Worm (Caenorhabditis elegans) whole organism, L1 larva: ENCODE data around the gene polk-1.

Source experiments
- F16B12.6 ChIP-seq: fragments of 150-350 bp; optimal IDR thresholded peaks from 2 replicates; lab custom pipeline; 2014; ENCODE audit warnings: missing biosample characterization, missing genetic modification characterization
- Y116A8C.19 ChIP-seq: sonication (generic microtip); optimal IDR thresholded peaks from 2 replicates; lab custom pipeline; 2016; ENCODE audit warnings: missing compliant biosample characterization, missing genetic modification characterization, borderline replicate concordance
- alr-1 ChIP-seq: fragments of 200-800 bp; sonication (Bioruptor generic); optimal IDR thresholded peaks from 2 replicates; lab custom pipeline; 2018; ENCODE audit warnings: borderline replicate concordance, mild to moderate bottlenecking, missing genetic modification characterization, missing compliant biosample characterization
- aly-2 ChIP-seq: fragments of 150-350 bp; optimal IDR thresholded peaks from 2 replicates; lab custom pipeline; 2014; ENCODE audit warnings: missing biosample characterization, missing genetic modification characterization
- ama-1 ChIP-seq: fragments of 150-350 bp; optimal IDR thresholded peaks from 2 replicates; lab custom pipeline; 2014
- ceh-63 ChIP-seq: fragments of 200-800 bp; sonication (Bioruptor generic); optimal IDR thresholded peaks from 2 replicates; lab custom pipeline; 2018; ENCODE audit warnings: mild to moderate bottlenecking, missing genetic modification characterization, missing compliant biosample characterization
- ceh-82 ChIP-seq, 3 experiments: fragments of 150-350 bp in 1 of 3; sonication (generic microtip) in 2 of 3; optimal IDR thresholded peaks; 2 replicates each; lab custom pipeline; 2014 to 2017; ENCODE audit warnings: missing biosample characterization in 3 of 3, missing genetic modification characterization in 3 of 3
- ceh-88 ChIP-seq: fragments of 200-800 bp; sonication (Bioruptor generic); IDR thresholded peaks from 2 replicates; pipeline ENCODE4 v1.3.6; 2022; ENCODE audit warnings: missing genetic modification characterization, missing compliant biosample characterization
- ceh-90 ChIP-seq: sonication (generic microtip); optimal IDR thresholded peaks from 2 replicates; lab custom pipeline; 2016; ENCODE audit warnings: missing genetic modification characterization, missing compliant biosample characterization
- dpl-1 ChIP-seq, 3 experiments: fragments of 150-350 bp in 2 of 3; sonication (generic microtip) in 1 of 3; optimal IDR thresholded peaks; 2 replicates each; lab custom pipeline; 2014 to 2017; ENCODE audit warnings: missing biosample characterization in 3 of 3, missing genetic modification characterization in 3 of 3, missing genetic modification reagents in 3 of 3
- dsc-1 ChIP-seq: sonication (generic microtip); optimal IDR thresholded peaks from 2 replicates; lab custom pipeline; 2016; ENCODE audit warnings: mild to moderate bottlenecking, missing genetic modification characterization, missing compliant biosample characterization
- efl-1 ChIP-seq, 4 experiments: fragments of 150-350 bp; optimal IDR thresholded peaks in 3 of 4; peaks in 1 of 4; 1 replicate in 1 of 4; 2 replicates in 3 of 4; lab custom pipeline; 2014; ENCODE audit warnings: missing biosample characterization in 2 of 4, missing genetic modification characterization in 2 of 4, missing genetic modification reagents in 2 of 4
- efl-3 ChIP-seq: fragments of 200-800 bp; sonication (Bioruptor generic); optimal IDR thresholded peaks from 2 replicates; lab custom pipeline; 2018; ENCODE audit warnings: mild to moderate bottlenecking, missing genetic modification characterization, missing compliant biosample characterization
- egl-27 ChIP-seq, 2 experiments: fragments of 150-350 bp in 1 of 2; sonication (generic microtip); optimal IDR thresholded peaks; 3 replicates each; lab custom pipeline; 2017 to 2018; ENCODE audit warnings: missing biosample characterization in 2 of 2, missing genetic modification characterization in 2 of 2, missing genetic modification reagents in 2 of 2
- elt-2 ChIP-seq: sonication (generic microtip); optimal IDR thresholded peaks from 2 replicates; lab custom pipeline; 2016; ENCODE audit warnings: missing genetic modification characterization, mild to moderate bottlenecking, inconsistent platforms, missing compliant biosample characterization, missing genetic modification reagents
- fkh-10 ChIP-seq: sonication (generic microtip); optimal IDR thresholded peaks from 2 replicates; lab custom pipeline; 2017; ENCODE audit warnings: missing biosample characterization, missing genetic modification reagents, missing genetic modification characterization
- fkh-8 ChIP-seq: sonication (generic microtip); optimal IDR thresholded peaks from 2 replicates; lab custom pipeline; 2016; ENCODE audit warnings: mild to moderate bottlenecking, missing genetic modification characterization, missing compliant biosample characterization
- fos-1 ChIP-seq: fragments of 150-350 bp; optimal IDR thresholded peaks from 2 replicates; lab custom pipeline; 2014; ENCODE audit warnings: missing biosample characterization, missing genetic modification characterization
- grh-1 ChIP-seq: fragments of 200-800 bp; sonication (Bioruptor generic); IDR thresholded peaks from 2 replicates; pipeline ENCODE4 v1.3.6; 2022; ENCODE audit warnings: missing genetic modification reagents, missing genetic modification characterization, missing compliant biosample characterization
- hlh-4 ChIP-seq: sonication (generic microtip); optimal IDR thresholded peaks from 2 replicates; lab custom pipeline; 2016; ENCODE audit warnings: mild to moderate bottlenecking, missing genetic modification characterization, missing compliant biosample characterization
- hpl-2 ChIP-seq: fragments of 150-350 bp; optimal IDR thresholded peaks from 2 replicates; lab custom pipeline; 2014; ENCODE audit warnings: missing biosample characterization, missing genetic modification reagents, missing genetic modification characterization
- irx-1 ChIP-seq: sonication (generic microtip); optimal IDR thresholded peaks from 2 replicates; lab custom pipeline; 2016; ENCODE audit warnings: missing genetic modification characterization, missing compliant biosample characterization
- lin-14 ChIP-seq: fragments of 200-800 bp; sonication (Bioruptor generic); optimal IDR thresholded peaks from 2 replicates; lab custom pipeline; 2018; ENCODE audit warnings: mild to moderate bottlenecking, missing genetic modification characterization, moderate library complexity, missing compliant biosample characterization
- lin-15B ChIP-seq: fragments of 150-350 bp; sonication (generic microtip); optimal IDR thresholded peaks from 3 replicates; lab custom pipeline; 2014; ENCODE audit warnings: missing biosample characterization, missing genetic modification characterization
- lin-35 ChIP-seq, 2 experiments: fragments of 150-350 bp; optimal IDR thresholded peaks; 2 replicates each; lab custom pipeline; 2014; ENCODE audit warnings: missing biosample characterization in 2 of 2, missing genetic modification characterization in 2 of 2, missing genetic modification reagents in 2 of 2
- lsy-2 ChIP-seq, 2 experiments: fragments of 150-350 bp; optimal IDR thresholded peaks; 2 replicates each; lab custom pipeline; 2014; ENCODE audit warnings: missing biosample characterization in 2 of 2, missing genetic modification characterization in 2 of 2
- mab-9 ChIP-seq: fragments of 200-800 bp; sonication (Bioruptor generic); IDR thresholded peaks from 2 replicates; pipeline ENCODE4 v1.3.6; 2022; ENCODE audit warnings: missing genetic modification reagents, missing genetic modification characterization, missing compliant biosample characterization
- mdl-1 ChIP-seq, 2 experiments: fragments of 150-350 bp; optimal IDR thresholded peaks; 2 replicates each; lab custom pipeline; 2014 to 2017; ENCODE audit warnings: missing biosample characterization in 2 of 2, missing genetic modification characterization in 2 of 2, inconsistent platforms in 1 of 2
- mef-2 ChIP-seq: fragments of 150-350 bp; optimal IDR thresholded peaks from 2 replicates; lab custom pipeline; 2014; ENCODE audit warnings: missing biosample characterization, missing genetic modification characterization
- nhr-11 ChIP-seq: fragments of 150-350 bp; optimal IDR thresholded peaks from 2 replicates; lab custom pipeline; 2014; ENCODE audit warnings: missing biosample characterization, missing genetic modification characterization
- nhr-20 ChIP-seq: sonication (generic microtip); optimal IDR thresholded peaks from 2 replicates; lab custom pipeline; 2016; ENCODE audit warnings: mild to moderate bottlenecking, missing genetic modification characterization, missing compliant biosample characterization
- nhr-237 ChIP-seq: fragments of 150-350 bp; optimal IDR thresholded peaks from 2 replicates; lab custom pipeline; 2014; ENCODE audit warnings: missing biosample characterization, missing genetic modification characterization
- nhr-47 ChIP-seq: sonication (generic microtip); optimal IDR thresholded peaks from 2 replicates; lab custom pipeline; 2016; ENCODE audit warnings: mild to moderate bottlenecking, missing genetic modification characterization, moderate library complexity, missing compliant biosample characterization
- nhr-71 ChIP-seq: sonication (generic microtip); optimal IDR thresholded peaks from 2 replicates; lab custom pipeline; 2016; ENCODE audit warnings: mild to moderate bottlenecking, missing genetic modification characterization, moderate library complexity, missing compliant biosample characterization
- nhr-77 ChIP-seq: fragments of 150-350 bp; optimal IDR thresholded peaks from 2 replicates; lab custom pipeline; 2014; ENCODE audit warnings: missing biosample characterization, missing genetic modification characterization
- nhr-85 ChIP-seq: sonication (generic microtip); peaks from one replicate; lab custom pipeline; 2016; ENCODE audit warnings: missing genetic modification characterization, inconsistent platforms, missing compliant biosample characterization
- nhr-90 ChIP-seq: sonication (generic microtip); optimal IDR thresholded peaks from 2 replicates; lab custom pipeline; 2016; ENCODE audit warnings: mild to moderate bottlenecking, missing genetic modification characterization, missing compliant biosample characterization; ENCODE audit not compliant: poor library complexity
- pax-3 ChIP-seq: fragments of 200-800 bp; sonication (Bioruptor generic); optimal IDR thresholded peaks from 2 replicates; lab custom pipeline; 2018; ENCODE audit warnings: mild to moderate bottlenecking, missing genetic modification characterization, moderate library complexity, missing compliant biosample characterization
- sox-4 ChIP-seq: sonication (generic microtip); optimal IDR thresholded peaks from 2 replicates; lab custom pipeline; 2016; ENCODE audit warnings: missing genetic modification characterization, missing compliant biosample characterization
- sptf-1 ChIP-seq: fragments of 150-350 bp; optimal IDR thresholded peaks from 2 replicates; lab custom pipeline; 2014; ENCODE audit warnings: missing biosample characterization, missing genetic modification characterization
- unc-62 ChIP-seq: fragments of 150-350 bp; optimal IDR thresholded peaks from 2 replicates; lab custom pipeline; 2014; ENCODE audit warnings: missing biosample characterization, missing genetic modification reagents, missing genetic modification characterization
- unc-86 ChIP-seq: sonication (generic microtip); optimal IDR thresholded peaks from 2 replicates; lab custom pipeline; 2016; ENCODE audit warnings: missing genetic modification characterization, missing compliant biosample characterization
- unc-98 ChIP-seq: fragments of 200-800 bp; sonication (Bioruptor generic); IDR thresholded peaks from 2 replicates; pipeline ENCODE4 v1.3.6; 2022; ENCODE audit warnings: missing genetic modification characterization, missing compliant biosample characterization
- vab-15 ChIP-seq: sonication (generic microtip); optimal IDR thresholded peaks from 2 replicates; lab custom pipeline; 2017; ENCODE audit warnings: missing genotype, mild to moderate bottlenecking, missing genetic modification characterization, missing compliant biosample characterization
- xbp-1 ChIP-seq: sonication (generic microtip); optimal IDR thresholded peaks from 2 replicates; lab custom pipeline; 2016; ENCODE audit warnings: missing genetic modification characterization, missing compliant biosample characterization
- ztf-11 ChIP-seq, 2 experiments: sonication (generic microtip); optimal IDR thresholded peaks; 2 replicates each; lab custom pipeline; 2016 to 2017; ENCODE audit warnings: missing genetic modification characterization in 2 of 2, missing biosample characterization in 1 of 2, missing compliant biosample characterization in 1 of 2

polk-1 gene

DNA sequence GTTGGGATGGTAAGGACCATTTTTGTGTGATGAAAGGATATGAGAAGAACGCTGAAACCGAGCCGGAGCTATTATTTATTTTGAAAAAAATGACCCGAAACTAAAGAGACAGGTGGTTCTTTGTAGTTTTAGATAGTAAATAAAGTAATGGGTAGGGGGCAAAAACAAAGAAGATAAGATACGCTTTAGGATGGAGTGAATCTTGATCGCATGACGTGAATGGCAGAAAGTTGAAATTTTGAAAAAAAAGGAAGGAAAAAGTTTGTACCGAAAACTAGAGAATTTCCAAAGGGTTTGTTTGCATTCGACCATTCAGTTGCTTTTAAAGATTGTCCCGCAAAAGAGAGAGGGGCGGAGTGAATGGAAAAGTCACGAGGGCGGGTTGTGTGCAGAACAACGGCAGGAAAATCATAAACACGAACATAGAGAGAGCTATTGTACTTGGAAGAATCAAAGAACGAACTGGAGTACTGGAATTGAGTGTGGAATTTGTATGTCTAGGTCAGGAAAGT lies 25.5 kb upstream of the polk-1 start, which contains the start of gene F22B7.9 (continued):
- peak; percentile 54 for TF ChIP-seq nhr-71 (tag; lab: Kevin White, UChicago)
- TF ChIP-seq ceh-90 (tag; lab: Kevin White, UChicago), result no peak
- peak in 1 of 3 experiments; percentile 9 for TF ChIP-seq dpl-1 (GFP tag; optimal IDR thresholded peaks at IDR 0.05; lab: Kevin White, UChicago)
- TF ChIP-seq aly-2 (tag; lab: Kevin White, UChicago), result no peak
- no peak for TF ChIP-seq unc-86 (tag; lab: Kevin White, UChicago)
- TF ChIP-seq lin-15B, result no peak
- peak; percentile 30 for TF ChIP-seq nhr-47 (tag; lab: Kevin White, UChicago)
- peak; percentile 81 for TF ChIP-seq nhr-85 (tag; lab: Kevin White, UChicago)
- peak in 1 of 2 experiments; percentile 18 for TF ChIP-seq lsy-2 (tag; optimal IDR thresholded peaks at IDR 0.05; lab: Kevin White, UChicago)
- TF ChIP-seq pax-3 (tag; lab: Kevin White, UChicago), result no peak
- peak; percentile 26 for TF ChIP-seq lin-14 (GFP tag; lab: Kevin White, UChicago)
- no peak for TF ChIP-seq alr-1 (tag; lab: Kevin White, UChicago)
- no peak for TF ChIP-seq vab-15 (tag; lab: Kevin White, UChicago)
- TF ChIP-seq hlh-4 (tag; lab: Kevin White, UChicago), result no peak
- no peak for TF ChIP-seq fkh-10 (GFP tag; lab: Kevin White, UChicago)
- TF ChIP-seq ama-1 (lab: Kevin White, UChicago), result peak; percentile 83
- TF ChIP-seq ceh-82 (tag; optimal IDR thresholded peaks at IDR 0.05; lab: Kevin White, UChicago), result no peak
- TF ChIP-seq ceh-88 (GFP tag; lab: Robert Waterston, UW), result 0 out of 2 replicates have a peak, but pooled peaks have one; percentile 12

ce11 chrIII:8653457-8653856 lies 25.1 kb upstream of the polk-1 start:
- TF ChIP-seq ceh-90 (tag; lab: Kevin White, UChicago), result no peak
- TF ChIP-seq nhr-11 (tag; lab: Kevin White, UChicago), result no peak
- no peak for TF ChIP-seq lsy-2 (tag; optimal IDR thresholded peaks at IDR 0.05; lab: Kevin White, UChicago)
- TF ChIP-seq nhr-77 (tag; lab: Kevin White, UChicago), result no peak
- TF ChIP-seq elt-2 (tag; lab: Kevin White, UChicago), result no peak
- TF ChIP-seq nhr-237 (tag; lab: Kevin White, UChicago), result no peak
- no peak for TF ChIP-seq egl-27 (tag; optimal IDR thresholded peaks at IDR 0.05; lab: Kevin White, UChicago)
- no peak for TF ChIP-seq unc-62 (GFP tag; lab: Kevin White, UChicago)
- no peak for TF ChIP-seq irx-1 (tag; lab: Kevin White, UChicago)
- no peak for TF ChIP-seq alr-1 (tag; lab: Kevin White, UChicago)
- TF ChIP-seq unc-86 (tag; lab: Kevin White, UChicago), result no peak
- no peak for TF ChIP-seq vab-15 (tag; lab: Kevin White, UChicago)
- no peak for TF ChIP-seq mab-9
- no peak for TF ChIP-seq sox-4 (tag; lab: Kevin White, UChicago)
- TF ChIP-seq mdl-1 (tag; optimal IDR thresholded peaks at IDR 0.05; lab: Kevin White, UChicago), result no peak
- no peak for TF ChIP-seq efl-3 (GFP tag; lab: Kevin White, UChicago)
- TF ChIP-seq lin-14 (GFP tag; lab: Kevin White, UChicago), result no peak
- TF ChIP-seq lin-35 (GFP tag; optimal IDR thresholded peaks at IDR 0.05; lab: Kevin White, UChicago), result no peak

DNA sequence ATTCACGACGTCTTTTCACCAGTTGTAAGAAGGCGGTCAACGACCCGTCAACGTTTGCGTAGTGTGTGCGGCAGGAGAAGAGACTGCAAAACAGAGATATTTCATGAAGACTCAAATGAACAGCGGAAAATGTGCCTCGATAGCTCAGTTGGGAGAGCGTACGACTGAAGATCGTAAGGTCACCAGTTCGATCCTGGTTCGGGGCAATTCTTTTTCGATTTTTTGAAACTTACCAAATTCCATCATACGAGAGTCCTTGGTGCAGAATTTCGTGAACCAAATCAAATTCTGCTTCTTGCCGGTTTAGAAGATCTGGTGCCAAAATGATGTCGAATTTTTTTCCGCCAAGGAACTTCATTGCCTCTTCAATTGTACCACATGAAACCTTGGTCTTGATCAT lies 24.5 kb upstream of the polk-1 start:
- no peak for TF ChIP-seq nhr-90 (tag; lab: Kevin White, UChicago)
- peak; percentile 23 to 45 for TF ChIP-seq lsy-2 (tag; optimal IDR thresholded peaks at IDR 0.05; lab: Kevin White, UChicago)
- no peak for TF ChIP-seq hpl-2 (GFP tag; lab: Kevin White, UChicago)
- no peak for TF ChIP-seq nhr-11 (tag; lab: Kevin White, UChicago)
- no peak for TF ChIP-seq fkh-8 (tag; lab: Kevin White, UChicago)
- no peak for TF ChIP-seq mef-2 (tag; lab: Kevin White, UChicago)
- TF ChIP-seq sptf-1 (tag; lab: Kevin White, UChicago), result no peak
- peak; percentile 34 for TF ChIP-seq nhr-20
- peak in 2 of 3 experiments; percentile 12 to 23 for TF ChIP-seq dpl-1 (GFP tag; optimal IDR thresholded peaks at IDR 0.05; lab: Kevin White, UChicago)
- peak; percentile 39 for TF ChIP-seq dsc-1 (tag; lab: Kevin White, UChicago)
- no peak for TF ChIP-seq ztf-11 (tag; optimal IDR thresholded peaks at IDR 0.05; lab: Kevin White, UChicago)
- TF ChIP-seq F16B12.6 (tag; lab: Kevin White, UChicago), result no peak
- TF ChIP-seq unc-98 (GFP tag; lab: Robert Waterston, UW), result no peak
- no peak for TF ChIP-seq Y116A8C.19
- no peak for TF ChIP-seq mab-9
- TF ChIP-seq fos-1 (tag; lab: Kevin White, UChicago), result no peak
- TF ChIP-seq vab-15 (tag; lab: Kevin White, UChicago), result no peak
- peak; percentile 14 to 38 for TF ChIP-seq efl-1 (optimal IDR thresholded peaks at IDR 0.05; lab: Kevin White, UChicago)
- TF ChIP-seq efl-1 (GFP tag; optimal IDR thresholded peaks at IDR 0.05 in 1 of 2; lab: Kevin White, UChicago), result peak; percentile 7 to 8
- TF ChIP-seq ceh-63, result no peak
- TF ChIP-seq ceh-88 (GFP tag; lab: Robert Waterston, UW), result no peak
- TF ChIP-seq grh-1 (GFP tag; lab: Robert Waterston, UW), result no peak; the same call in 1 of the 2 replicates
- peak; percentile 12 for TF ChIP-seq xbp-1 (tag; lab: Kevin White, UChicago)
